Worm (Caenorhabditis elegans) whole organism, mixed stage, embryonic: ENCODE measurements around the gene C29E4.14.

Experiments used
- ces-1 ChIP-seq: fragments of 150-350 bp; optimal IDR thresholded peaks from 2 replicates; lab custom pipeline; 2014; ENCODE audit warnings: missing biosample characterization, missing genetic modification reagents, missing genetic modification characterization
- cnd-1 ChIP-seq: fragments of 200-800 bp; sonication (Bioruptor generic); optimal IDR thresholded peaks from 2 replicates; lab custom pipeline; 2018; ENCODE audit warnings: mild to moderate bottlenecking, missing genetic modification characterization, missing compliant biosample characterization
- elt-1 ChIP-seq: sonication (generic microtip); optimal IDR thresholded peaks from 2 replicates; lab custom pipeline; 2017; ENCODE audit warnings: missing genetic modification characterization, mild to moderate bottlenecking, missing compliant biosample characterization, antibody characterized with exemption, moderate library complexity, borderline replicate concordance; ENCODE audit not compliant: insufficient read depth
- lin-13 ChIP-seq: fragments of 150-350 bp; optimal IDR thresholded peaks from 2 replicates; lab custom pipeline; 2014; ENCODE audit warnings: missing biosample characterization, missing genetic modification characterization
- lin-32 ChIP-seq: fragments of 200-800 bp; sonication (Bioruptor generic); optimal IDR thresholded peaks from 2 replicates; lab custom pipeline; 2018; ENCODE audit warnings: mild to moderate bottlenecking, missing genetic modification characterization, missing compliant biosample characterization
- nhr-12 ChIP-seq: fragments of 150-350 bp; optimal IDR thresholded peaks from 2 replicates; lab custom pipeline; 2014; ENCODE audit warnings: missing biosample characterization, missing genetic modification characterization
- nhr-237 ChIP-seq: fragments of 150-350 bp; optimal IDR thresholded peaks from 2 replicates; lab custom pipeline; 2014; ENCODE audit warnings: missing biosample characterization, missing genetic modification characterization
- sptf-1 ChIP-seq: sonication (generic microtip); optimal IDR thresholded peaks from 2 replicates; lab custom pipeline; 2017; ENCODE audit warnings: mild to moderate bottlenecking, missing genetic modification characterization, moderate library complexity, missing compliant biosample characterization
- tbx-8 ChIP-seq: fragments of 200-800 bp; sonication (Bioruptor generic); optimal IDR thresholded peaks from 2 replicates; lab custom pipeline; 2018; ENCODE audit warnings: mild to moderate bottlenecking, missing genetic modification characterization, moderate library complexity, missing compliant biosample characterization
- unc-39 ChIP-seq: fragments of 150-350 bp; optimal IDR thresholded peaks from 2 replicates; lab custom pipeline; 2014; ENCODE audit warnings: missing biosample characterization, missing genetic modification characterization
- unc-62 ChIP-seq: fragments of 150-350 bp; optimal IDR thresholded peaks from 2 replicates; lab custom pipeline; 2014; ENCODE audit warnings: missing biosample characterization, missing genetic modification reagents, missing genetic modification characterization
- ztf-11 ChIP-seq: fragments of 150-350 bp; optimal IDR thresholded peaks from 2 replicates; lab custom pipeline; 2014; ENCODE audit warnings: missing biosample characterization, missing genetic modification characterization

ce11 chrIII:7958085-7958484 lies 38.2 kb downstream of the C29E4.14 start, which contains the start of gene C29E4.11:
- TF ChIP-seq lin-13 (tag; lab: Kevin White, UChicago) (no peak), ces-1 (GFP tag; lab: Kevin White, UChicago) (peak; percentile 42), sptf-1 (tag; lab: Kevin White, UChicago) (no peak), cnd-1 (tag; lab: Kevin White, UChicago) (no peak), unc-62 (GFP tag; lab: Kevin White, UChicago) (no peak), ztf-11 (tag; lab: Kevin White, UChicago) (no peak), tbx-8 (no peak), nhr-237 (tag; lab: Kevin White, UChicago) (no peak), nhr-12 (no peak), lin-32 (no peak), unc-39 (no peak), elt-1 (tag; lab: Kevin White, UChicago) (no peak)
